Fruit fly (Drosophila melanogaster) Kc167 (cell line): ENCODE results near the gene CG7379.

Experiments
- Myc ChIP-seq: fragments of >200 bp; optimal IDR thresholded peaks from 2 replicates; lab custom pipeline; 2017; ENCODE audit warnings: missing external identifiers
- h ChIP-seq: fragments of >200 bp; optimal IDR thresholded peaks from 3 replicates; lab custom pipeline; 2018; ENCODE audit warnings: missing external identifiers

dm6 chr3R:17783144-17783543 lies 15.0 kb downstream of the CG7379 start:
- TF ChIP-seq Myc (lab: Kevin White, UChicago) (no peak), h (no peak)
